Worm (Caenorhabditis elegans): ENCODE measurements around the gene Y43F8B.7.

ce11 chrV:19485690-19486089 is 4.9 kb upstream of the Y43F8B.7 start, which contains the start of gene Y43F8B.18:
- TF ChIP-seq ama-1 (optimal IDR thresholded peaks at IDR 0.05) = no peak
- TF ChIP-seq unc-39 (tag; optimal IDR thresholded peaks at IDR 0.05) = no peak
- TF ChIP-seq nhr-237 (tag; optimal IDR thresholded peaks at IDR 0.05) = no peak
- TF ChIP-seq ceh-62 (tag; optimal IDR thresholded peaks at IDR 0.05) = no peak
- TF ChIP-seq F37D6.2 (tag; optimal IDR thresholded peaks at IDR 0.05) = no peak
- no peak for TF ChIP-seq lir-3 (tag; optimal IDR thresholded peaks at IDR 0.05)
- TF ChIP-seq ZK546.5 (tag; optimal IDR thresholded peaks at IDR 0.05) = no peak
- TF ChIP-seq daf-16 (GFP tag; optimal IDR thresholded peaks at IDR 0.05) = no peak
- TF ChIP-seq daf-16 (tag; optimal IDR thresholded peaks at IDR 0.05) = no peak
- TF ChIP-seq pha-4 (GFP tag; IDR thresholded peaks at IDR 0.05) = no peak
- no peak for TF ChIP-seq pha-4 (tag; optimal IDR thresholded peaks at IDR 0.05)
- TF ChIP-seq F49E8.2 (tag; optimal IDR thresholded peaks at IDR 0.05; ENCODE audit: borderline replicate concordance) = no peak
- TF ChIP-seq snpc-4 (tag; optimal IDR thresholded peaks at IDR 0.05) = no peak
